Fruit fly (Drosophila melanogaster) whole organism, wandering third instar larva: Measurements from ENCODE around the gene Mhc.

Experiments
- CG32264 ChIP-seq: fragments of 200-800 bp; sonication (Bioruptor generic); optimal IDR thresholded peaks from 2 replicates; lab custom pipeline; 2016; ENCODE audit warnings: missing biosample characterization, missing genetic modification characterization
- Dfd ChIP-seq: fragments of >200 bp; optimal IDR thresholded peaks from 2 replicates; lab custom pipeline; 2017; ENCODE audit warnings: missing biosample characterization, missing genetic modification characterization
- Dif ChIP-seq: fragments of 200-275, 200-300 bp; sonication (Bioruptor generic); optimal IDR thresholded peaks from 2 replicates; lab custom pipeline; 2018; ENCODE audit warnings: missing biosample characterization, missing genetic modification characterization; ENCODE audit not compliant: partially characterized antibody
- GATAd ChIP-seq: sonication (Bioruptor generic); optimal IDR thresholded peaks from 2 replicates; lab custom pipeline; 2016; ENCODE audit warnings: missing biosample characterization, missing genetic modification characterization
- HLH106 ChIP-seq: fragments of 200-800 bp; optimal IDR thresholded peaks from 3 replicates; lab custom pipeline; 2019; ENCODE audit warnings: missing biosample characterization, mild to moderate bottlenecking, missing genetic modification characterization, moderate library complexity
- Hnf4 ChIP-seq: fragments of 200-800 bp; sonication (Bioruptor generic); optimal IDR thresholded peaks from 2 replicates; lab custom pipeline; 2016; ENCODE audit warnings: missing biosample characterization, mild to moderate bottlenecking, missing genetic modification characterization
- Hr83 ChIP-seq: fragments of 200-300 bp; sonication (Bioruptor generic); optimal IDR thresholded peaks from 2 replicates; lab custom pipeline; 2016; ENCODE audit warnings: missing biosample characterization, mild to moderate bottlenecking, missing genetic modification characterization, moderate library complexity; ENCODE audit not compliant: poor library complexity, severe bottlenecking
- Jra ChIP-seq: sonication (Bioruptor generic); optimal IDR thresholded peaks from 2 replicates; lab custom pipeline; 2016; ENCODE audit warnings: missing biosample characterization, missing genetic modification characterization
- Mio ChIP-seq: sonication (Bioruptor generic); optimal IDR thresholded peaks from 2 replicates; lab custom pipeline; 2016; ENCODE audit warnings: missing biosample characterization, missing genetic modification characterization
- Myc ChIP-seq: fragments of >200 bp; optimal IDR thresholded peaks from 2 replicates; lab custom pipeline; 2017
- N ChIP-seq: fragments of >200 bp; optimal IDR thresholded peaks from 2 replicates; lab custom pipeline; 2018; ENCODE audit warnings: missing biosample characterization, missing external identifiers, missing genetic modification characterization
- OdsH ChIP-seq: fragments of 200-800 bp; sonication (Bioruptor generic); optimal IDR thresholded peaks from 2 replicates; lab custom pipeline; 2016; ENCODE audit warnings: missing biosample characterization, mild to moderate bottlenecking, missing genetic modification characterization
- Rel ChIP-seq, 2 experiments: fragments of 200-800 bp; sonication (Bioruptor generic) in 1 of 2; optimal IDR thresholded peaks; 2 replicates in 1 of 2; 3 replicates in 1 of 2; lab custom pipeline; 2016 to 2019; ENCODE audit warnings: mild to moderate bottlenecking in 2 of 2, missing biosample characterization in 2 of 2, missing genetic modification characterization in 2 of 2, moderate library complexity in 1 of 2
- Sp1 ChIP-seq: fragments of 200-800 bp; sonication (Bioruptor generic); optimal IDR thresholded peaks from 3 replicates; lab custom pipeline; 2019; ENCODE audit warnings: missing biosample characterization, mild to moderate bottlenecking, missing genetic modification characterization, moderate library complexity
- Vsx2 ChIP-seq: fragments of 200-300, 225-300 bp; sonication (Bioruptor generic); optimal IDR thresholded peaks from 2 replicates; lab custom pipeline; 2018; ENCODE audit warnings: missing biosample characterization, missing genetic modification characterization; ENCODE audit not compliant: partially characterized antibody
- br ChIP-seq: fragments of 200-800 bp; sonication (Bioruptor generic); optimal IDR thresholded peaks from 2 replicates; lab custom pipeline; 2016; ENCODE audit warnings: missing biosample characterization, missing genetic modification characterization
- brk ChIP-seq: fragments of 200-800 bp; sonication (Bioruptor generic); optimal IDR thresholded peaks from 2 replicates; lab custom pipeline; 2016; ENCODE audit warnings: missing biosample characterization, mild to moderate bottlenecking, missing genetic modification characterization
- dl ChIP-seq, 2 experiments: fragments of 175-275, 200-275 bp in 1 of 2; fragments of 200-275 bp in 1 of 2; sonication (Bioruptor generic); optimal IDR thresholded peaks; lab custom pipeline; 2018; ENCODE audit warnings: mild to moderate bottlenecking in 2 of 2, missing biosample characterization in 2 of 2, missing genetic modification characterization in 2 of 2, moderate library complexity in 2 of 2; ENCODE audit not compliant: partially characterized antibody in 2 of 2, insufficient read depth in 1 of 2
- dmrt93B ChIP-seq: fragments of 200-800 bp; sonication (Bioruptor generic); optimal IDR thresholded peaks from 2 replicates; lab custom pipeline; 2018; ENCODE audit warnings: missing biosample characterization, mild to moderate bottlenecking, missing genetic modification characterization
- foxo ChIP-seq, 2 experiments: fragments of 200-800 bp; sonication (Bioruptor generic); optimal IDR thresholded peaks; 2 replicates in 1 of 2; 3 replicates in 1 of 2; lab custom pipeline; 2016 to 2017; ENCODE audit warnings: missing biosample characterization in 2 of 2, missing genetic modification characterization in 2 of 2
- fru ChIP-seq: fragments of 200-800 bp; sonication (Bioruptor generic); optimal IDR thresholded peaks from 3 replicates; lab custom pipeline; 2016; ENCODE audit warnings: missing biosample characterization, mild to moderate bottlenecking, missing genetic modification characterization
- h ChIP-seq: fragments of 200-800 bp; sonication (Bioruptor generic); optimal IDR thresholded peaks from 3 replicates; lab custom pipeline; 2016; ENCODE audit warnings: missing biosample characterization, mild to moderate bottlenecking, missing genetic modification characterization
- jim ChIP-seq: fragments of 175-275, 200-325 bp; sonication (Bioruptor generic); optimal IDR thresholded peaks from 2 replicates; lab custom pipeline; 2016; ENCODE audit warnings: missing biosample characterization, mild to moderate bottlenecking, missing genetic modification characterization
- pan ChIP-seq: fragments of >200 bp; optimal IDR thresholded peaks from 2 replicates; lab custom pipeline; 2017
- psq ChIP-seq: fragments of 200-800 bp; sonication (Bioruptor generic); optimal IDR thresholded peaks from 3 replicates; lab custom pipeline; 2017; ENCODE audit warnings: missing biosample characterization, mild to moderate bottlenecking, missing genetic modification characterization, moderate library complexity
- rgr ChIP-seq: fragments of 200-800 bp; sonication (Bioruptor generic); optimal IDR thresholded peaks from 3 replicates; lab custom pipeline; 2016; ENCODE audit warnings: missing biosample characterization, mild to moderate bottlenecking, missing genetic modification characterization
- sv ChIP-seq: fragments of 200-800 bp; sonication (Bioruptor generic); optimal IDR thresholded peaks from 3 replicates; lab custom pipeline; 2016; ENCODE audit warnings: missing biosample characterization, missing genetic modification characterization
- tai ChIP-seq: sonication (Bioruptor generic); optimal IDR thresholded peaks from 2 replicates; lab custom pipeline; 2016; ENCODE audit warnings: missing biosample characterization, missing genetic modification characterization
- usp ChIP-seq: fragments of >200 bp; optimal IDR thresholded peaks from 2 replicates; lab custom pipeline; 2017; ENCODE audit warnings: missing biosample characterization, missing genetic modification characterization
- woc ChIP-seq: sonication (Bioruptor generic); optimal IDR thresholded peaks from 2 replicates; lab custom pipeline; 2016; ENCODE audit warnings: missing biosample characterization, mild to moderate bottlenecking, missing genetic modification characterization

Mhc gene

dm6 chr2L:16787548-16787947, 21.2 kb downstream of the Mhc start:
- TF ChIP-seq GATAd (no peak), Sp1 (no peak), OdsH (no peak), pan (lab: Kevin White, UChicago) (no peak), Dif (GFP tag; lab: Kevin White, UChicago) (no peak), N (no peak), Vsx2 (no peak), woc (GFP tag; lab: Kevin White, UChicago) (no peak), rgr (GFP tag; lab: Kevin White, UChicago) (no peak), Jra (GFP tag; lab: Kevin White, UChicago) (no peak), tai (GFP tag; lab: Kevin White, UChicago) (no peak)

dm6 chr2L:16788885-16789284, 22.5 kb downstream of the Mhc start:
- TF ChIP-seq Jra (GFP tag; lab: Kevin White, UChicago), result no peak
- no peak for TF ChIP-seq brk (GFP tag; lab: Kevin White, UChicago)
- TF ChIP-seq psq (GFP tag; lab: Kevin White, UChicago), result no peak
- no peak for TF ChIP-seq dl (GFP tag; optimal IDR thresholded peaks at IDR 0.05; lab: Kevin White, UChicago; ENCODE audit: insufficient read depth in 1 of 2, partially characterized antibody in 2 of 2)
- TF ChIP-seq Dfd, result no peak
- no peak for TF ChIP-seq sv (GFP tag; lab: Kevin White, UChicago)
- TF ChIP-seq Myc, result no peak
- TF ChIP-seq foxo (GFP tag; optimal IDR thresholded peaks at IDR 0.05; lab: Kevin White, UChicago), result no peak
- no peak for TF ChIP-seq Hnf4 (GFP tag; lab: Kevin White, UChicago)
- no peak for TF ChIP-seq CG32264 (GFP tag; lab: Kevin White, UChicago)
- no peak for TF ChIP-seq Mio
- TF ChIP-seq, all 38 proteins: peak for 0

- TF ChIP-seq Myc, result no peak
- TF ChIP-seq fru (GFP tag; lab: Kevin White, UChicago), result no peak
- no peak for TF ChIP-seq jim (GFP tag; lab: Kevin White, UChicago)
- no peak for TF ChIP-seq h (GFP tag; lab: Kevin White, UChicago)
- no peak for TF ChIP-seq Sp1
- TF ChIP-seq Hr83 (GFP tag; lab: Kevin White, UChicago), result no peak
- no peak for TF ChIP-seq Dfd
- no peak for TF ChIP-seq dmrt93B (GFP tag; lab: Kevin White, UChicago)
- no peak for TF ChIP-seq brk (GFP tag; lab: Kevin White, UChicago)
- TF ChIP-seq rgr (GFP tag; lab: Kevin White, UChicago), result no peak
Measured at dm6 chr2L:16789880-16790279, 23.5 kb downstream of the Mhc start.

dm6 chr2L:16790671-16791270, 24.4 kb downstream of the Mhc start, which contains the start of gene Cyt-b5-r:
Cyt-b5-r (minus strand) TSS chr2L:16790721.
- TF ChIP-seq br (peak; percentile 21), dl (GFP tag; optimal IDR thresholded peaks at IDR 0.05; lab: Kevin White, UChicago; ENCODE audit: insufficient read depth in 1 of 2, partially characterized antibody in 2 of 2) (no peak)

- TF ChIP-seq dl (GFP tag; optimal IDR thresholded peaks at IDR 0.05; lab: Kevin White, UChicago; ENCODE audit: insufficient read depth in 1 of 2, partially characterized antibody in 2 of 2) (peak in 1 of 2 experiments; percentile 28), Dif (GFP tag; lab: Kevin White, UChicago) (peak; percentile 70), N (no peak)
Measured at dm6 chr2L:16791345-16791744, 25.0 kb downstream of the Mhc start, which contains the start of gene CG17928. CG17928 (plus strand) TSS chr2L:16791568.

- TF ChIP-seq usp (GFP tag; lab: Kevin White, UChicago) (no peak), CG32264 (GFP tag; lab: Kevin White, UChicago) (no peak), Myc (no peak), br (no peak), Rel (GFP tag; optimal IDR thresholded peaks at IDR 0.05; lab: Kevin White, UChicago) (no peak), Rel (tag; optimal IDR thresholded peaks at IDR 0.05; lab: Kevin White, UChicago) (no peak), HLH106 (tag; lab: Kevin White, UChicago) (no peak), Dif (GFP tag; lab: Kevin White, UChicago) (no peak), N (no peak), Hnf4 (GFP tag; lab: Kevin White, UChicago) (no peak), OdsH (no peak), rgr (GFP tag; lab: Kevin White, UChicago) (no peak)
Measured at dm6 chr2L:16793970-16794369, 27.6 kb downstream of the Mhc start, which contains the start of gene Ugt37C2. Ugt37C2 (plus strand) TSS chr2L:16794211.
